Fruit fly (Drosophila melanogaster) whole organism, wandering third instar larva: ENCODE data around the gene CG16813.

Source experiments
- Abd-B ChIP-seq: fragments of >200 bp; optimal IDR thresholded peaks from 2 replicates; lab custom pipeline; 2017; ENCODE audit warnings: missing biosample characterization, missing genetic modification characterization
- CG32264 ChIP-seq: fragments of 200-800 bp; sonication (Bioruptor generic); optimal IDR thresholded peaks from 2 replicates; lab custom pipeline; 2016; ENCODE audit warnings: missing biosample characterization, missing genetic modification characterization
- CG9705 ChIP-seq: fragments of 200-800 bp; sonication (Bioruptor generic); optimal IDR thresholded peaks from 2 replicates; lab custom pipeline; 2018; ENCODE audit warnings: missing biosample characterization, mild to moderate bottlenecking, missing genetic modification characterization
- CrebA ChIP-seq: fragments of 200-800 bp; sonication (Bioruptor generic); optimal IDR thresholded peaks from 2 replicates; lab custom pipeline; 2016; ENCODE audit warnings: missing biosample characterization, mild to moderate bottlenecking, missing genetic modification characterization, borderline replicate concordance
- Dfd ChIP-seq: fragments of >200 bp; optimal IDR thresholded peaks from 2 replicates; lab custom pipeline; 2017; ENCODE audit warnings: missing biosample characterization, missing genetic modification characterization
- Dif ChIP-seq: fragments of 200-275, 200-300 bp; sonication (Bioruptor generic); optimal IDR thresholded peaks from 2 replicates; lab custom pipeline; 2018; ENCODE audit warnings: missing biosample characterization, missing genetic modification characterization; ENCODE audit not compliant: partially characterized antibody
- GATAd ChIP-seq: sonication (Bioruptor generic); optimal IDR thresholded peaks from 2 replicates; lab custom pipeline; 2016; ENCODE audit warnings: missing biosample characterization, missing genetic modification characterization
- HLH106 ChIP-seq: fragments of 200-800 bp; optimal IDR thresholded peaks from 3 replicates; lab custom pipeline; 2019; ENCODE audit warnings: missing biosample characterization, mild to moderate bottlenecking, missing genetic modification characterization, moderate library complexity
- Hnf4 ChIP-seq: fragments of 200-800 bp; sonication (Bioruptor generic); optimal IDR thresholded peaks from 2 replicates; lab custom pipeline; 2016; ENCODE audit warnings: missing biosample characterization, mild to moderate bottlenecking, missing genetic modification characterization
- Hr83 ChIP-seq: fragments of 200-300 bp; sonication (Bioruptor generic); optimal IDR thresholded peaks from 2 replicates; lab custom pipeline; 2016; ENCODE audit warnings: missing biosample characterization, mild to moderate bottlenecking, missing genetic modification characterization, moderate library complexity; ENCODE audit not compliant: poor library complexity, severe bottlenecking
- Mio ChIP-seq: sonication (Bioruptor generic); optimal IDR thresholded peaks from 2 replicates; lab custom pipeline; 2016; ENCODE audit warnings: missing biosample characterization, missing genetic modification characterization
- Myc ChIP-seq: fragments of >200 bp; optimal IDR thresholded peaks from 2 replicates; lab custom pipeline; 2017
- N ChIP-seq: fragments of >200 bp; optimal IDR thresholded peaks from 2 replicates; lab custom pipeline; 2018; ENCODE audit warnings: missing biosample characterization, missing external identifiers, missing genetic modification characterization
- OdsH ChIP-seq: fragments of 200-800 bp; sonication (Bioruptor generic); optimal IDR thresholded peaks from 2 replicates; lab custom pipeline; 2016; ENCODE audit warnings: missing biosample characterization, mild to moderate bottlenecking, missing genetic modification characterization
- Rel ChIP-seq, 2 experiments: fragments of 200-800 bp; sonication (Bioruptor generic) in 1 of 2; optimal IDR thresholded peaks; 2 replicates in 1 of 2; 3 replicates in 1 of 2; lab custom pipeline; 2016 to 2019; ENCODE audit warnings: mild to moderate bottlenecking in 2 of 2, missing biosample characterization in 2 of 2, missing genetic modification characterization in 2 of 2, moderate library complexity in 1 of 2
- Sp1 ChIP-seq: fragments of 200-800 bp; sonication (Bioruptor generic); optimal IDR thresholded peaks from 3 replicates; lab custom pipeline; 2019; ENCODE audit warnings: missing biosample characterization, mild to moderate bottlenecking, missing genetic modification characterization, moderate library complexity
- Vsx2 ChIP-seq: fragments of 200-300, 225-300 bp; sonication (Bioruptor generic); optimal IDR thresholded peaks from 2 replicates; lab custom pipeline; 2018; ENCODE audit warnings: missing biosample characterization, missing genetic modification characterization; ENCODE audit not compliant: partially characterized antibody
- br ChIP-seq: fragments of 200-800 bp; sonication (Bioruptor generic); optimal IDR thresholded peaks from 2 replicates; lab custom pipeline; 2016; ENCODE audit warnings: missing biosample characterization, missing genetic modification characterization
- brk ChIP-seq: fragments of 200-800 bp; sonication (Bioruptor generic); optimal IDR thresholded peaks from 2 replicates; lab custom pipeline; 2016; ENCODE audit warnings: missing biosample characterization, mild to moderate bottlenecking, missing genetic modification characterization
- dmrt93B ChIP-seq: fragments of 200-800 bp; sonication (Bioruptor generic); optimal IDR thresholded peaks from 2 replicates; lab custom pipeline; 2018; ENCODE audit warnings: missing biosample characterization, mild to moderate bottlenecking, missing genetic modification characterization
- dsf ChIP-seq: sonication (Bioruptor generic); optimal IDR thresholded peaks from 2 replicates; lab custom pipeline; 2016; ENCODE audit warnings: missing biosample characterization, missing genetic modification characterization, borderline replicate concordance
- ey ChIP-seq: fragments of 200-800 bp; sonication (Bioruptor generic); optimal IDR thresholded peaks from 2 replicates; lab custom pipeline; 2016; ENCODE audit warnings: missing biosample characterization, missing genetic modification characterization
- foxo ChIP-seq, 2 experiments: fragments of 200-800 bp; sonication (Bioruptor generic); optimal IDR thresholded peaks; 2 replicates in 1 of 2; 3 replicates in 1 of 2; lab custom pipeline; 2016 to 2017; ENCODE audit warnings: missing biosample characterization in 2 of 2, missing genetic modification characterization in 2 of 2
- fru ChIP-seq: fragments of 200-800 bp; sonication (Bioruptor generic); optimal IDR thresholded peaks from 3 replicates; lab custom pipeline; 2016; ENCODE audit warnings: missing biosample characterization, mild to moderate bottlenecking, missing genetic modification characterization
- h ChIP-seq: fragments of 200-800 bp; sonication (Bioruptor generic); optimal IDR thresholded peaks from 3 replicates; lab custom pipeline; 2016; ENCODE audit warnings: missing biosample characterization, mild to moderate bottlenecking, missing genetic modification characterization
- jim ChIP-seq: fragments of 175-275, 200-325 bp; sonication (Bioruptor generic); optimal IDR thresholded peaks from 2 replicates; lab custom pipeline; 2016; ENCODE audit warnings: missing biosample characterization, mild to moderate bottlenecking, missing genetic modification characterization
- lola ChIP-seq: fragments of >200 bp; optimal IDR thresholded peaks from 2 replicates; lab custom pipeline; 2017; ENCODE audit warnings: missing biosample characterization, missing genetic modification characterization
- pan ChIP-seq: fragments of >200 bp; optimal IDR thresholded peaks from 2 replicates; lab custom pipeline; 2017
- psq ChIP-seq: fragments of 200-800 bp; sonication (Bioruptor generic); optimal IDR thresholded peaks from 3 replicates; lab custom pipeline; 2017; ENCODE audit warnings: missing biosample characterization, mild to moderate bottlenecking, missing genetic modification characterization, moderate library complexity
- rgr ChIP-seq: fragments of 200-800 bp; sonication (Bioruptor generic); optimal IDR thresholded peaks from 3 replicates; lab custom pipeline; 2016; ENCODE audit warnings: missing biosample characterization, mild to moderate bottlenecking, missing genetic modification characterization
- sage ChIP-seq: fragments of 200-800 bp; sonication (Bioruptor generic); optimal IDR thresholded peaks from 2 replicates; lab custom pipeline; 2016; ENCODE audit warnings: missing biosample characterization, mild to moderate bottlenecking, missing genetic modification characterization
- sv ChIP-seq: fragments of 200-800 bp; sonication (Bioruptor generic); optimal IDR thresholded peaks from 3 replicates; lab custom pipeline; 2016; ENCODE audit warnings: missing biosample characterization, missing genetic modification characterization
- woc ChIP-seq: sonication (Bioruptor generic); optimal IDR thresholded peaks from 2 replicates; lab custom pipeline; 2016; ENCODE audit warnings: missing biosample characterization, mild to moderate bottlenecking, missing genetic modification characterization

The CG16813 gene

dm6 chr2L:13219281-13220092 lies 7.8 kb upstream of the CG16813 start, which contains the start of the genes CG9426 and mRF1 (continued):
- no peak for TF ChIP-seq Rel (GFP tag; optimal IDR thresholded peaks at IDR 0.05; lab: Kevin White, UChicago)
- peak; percentile 1 for TF ChIP-seq Rel (tag; optimal IDR thresholded peaks at IDR 0.05; lab: Kevin White, UChicago)
- no peak for TF ChIP-seq Dfd (GFP tag; lab: Kevin White, UChicago)
- no peak for TF ChIP-seq dsf (GFP tag; lab: Kevin White, UChicago)
- no peak for TF ChIP-seq CG9705 (GFP tag; lab: Kevin White, UChicago)
- no peak for TF ChIP-seq Mio (GFP tag; lab: Kevin White, UChicago)
- TF ChIP-seq br, result peak; percentile 41

DNA sequence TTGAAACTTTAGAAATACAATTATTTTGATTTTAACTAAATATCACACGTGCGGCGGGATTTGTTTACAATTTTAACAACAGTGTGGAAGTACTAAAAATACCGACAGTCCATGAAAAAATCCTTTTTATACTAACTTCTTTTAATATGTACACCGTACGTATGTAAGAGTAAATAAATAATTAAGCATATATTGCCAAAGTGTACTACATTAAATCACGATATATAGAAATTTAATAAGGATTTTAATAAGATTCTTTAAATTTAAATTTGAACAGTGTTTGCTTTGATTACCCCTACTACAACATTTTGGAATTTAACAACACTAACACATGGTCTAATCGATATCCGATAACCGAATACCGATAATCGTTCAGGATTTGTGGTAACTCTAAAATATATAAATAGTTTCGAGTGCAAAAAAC lies 5.1 kb upstream of the CG16813 start, which contains the start of the genes Ski6 and CG16812:
Ski6 (minus strand) TSS at position 205 of the 424 bp plus-strand sequence.
CG16812 (plus strand) TSS at position 363 of the 424 bp plus-strand sequence.
- TF ChIP-seq foxo (GFP tag; optimal IDR thresholded peaks at IDR 0.05; lab: Kevin White, UChicago), result no peak
- no peak for TF ChIP-seq woc (GFP tag; lab: Kevin White, UChicago)
- TF ChIP-seq Sp1 (GFP tag; lab: Kevin White, UChicago), result no peak
- no peak for TF ChIP-seq GATAd (GFP tag; lab: Kevin White, UChicago)
- TF ChIP-seq sv (GFP tag; lab: Kevin White, UChicago), result peak; percentile 31
- peak; percentile 46 for TF ChIP-seq ey (GFP tag; lab: Kevin White, UChicago)
- TF ChIP-seq Hr83 (GFP tag; lab: Kevin White, UChicago), result peak; percentile 36
- peak; percentile 70 for TF ChIP-seq OdsH (GFP tag; lab: Kevin White, UChicago)
- no peak for TF ChIP-seq fru (GFP tag; lab: Kevin White, UChicago)
- no peak for TF ChIP-seq CG32264 (GFP tag; lab: Kevin White, UChicago)
- peak; percentile 40 for TF ChIP-seq CG9705 (GFP tag; lab: Kevin White, UChicago)
- peak; percentile 51 for TF ChIP-seq sage (GFP tag; lab: Kevin White, UChicago)
- peak; percentile 79 for TF ChIP-seq HLH106
- peak; percentile 73 for TF ChIP-seq h
- TF ChIP-seq Dif (GFP tag; lab: Kevin White, UChicago), result no peak
- TF ChIP-seq pan (lab: Kevin White, UChicago), result no peak
- TF ChIP-seq Abd-B (GFP tag; lab: Kevin White, UChicago), result no peak

DNA sequence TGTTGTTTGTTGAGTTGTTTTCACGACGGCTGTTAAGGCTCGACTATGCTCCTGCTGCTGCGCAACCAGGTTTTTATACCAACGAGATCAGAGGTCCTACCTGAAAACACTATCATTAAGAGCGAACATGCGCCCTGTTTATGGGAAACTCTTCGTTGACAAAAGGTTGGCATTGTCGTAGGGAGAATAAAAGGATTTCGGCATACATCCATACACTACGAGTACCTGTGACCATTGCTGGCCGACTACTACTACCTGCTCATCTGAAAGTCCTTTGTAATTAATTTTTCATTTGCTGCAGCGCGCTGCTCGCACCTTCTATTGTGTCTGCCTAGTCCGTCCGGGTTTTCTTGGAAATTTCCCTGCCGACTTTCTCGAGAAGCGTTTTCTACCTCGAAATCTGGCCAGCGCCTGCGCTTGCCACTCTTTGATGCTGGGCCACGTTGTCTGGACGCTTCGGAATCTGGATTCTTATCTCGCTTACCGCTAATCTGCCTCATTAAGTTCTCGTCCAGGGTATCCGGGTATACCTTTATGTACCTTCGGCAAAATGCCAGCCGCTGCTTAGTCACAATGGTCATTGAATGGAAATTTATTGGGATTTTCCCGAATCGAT lies 2.0 kb upstream of the CG16813 start, which contains the start of gene CG15480:
CG15480 (minus strand) TSS at position 51 of the 616 bp plus-strand sequence.
- no peak for TF ChIP-seq rgr (GFP tag; lab: Kevin White, UChicago)
- no peak for TF ChIP-seq HLH106
- no peak for TF ChIP-seq sage (GFP tag; lab: Kevin White, UChicago)
- TF ChIP-seq jim (GFP tag; lab: Kevin White, UChicago), result no peak
- TF ChIP-seq woc (GFP tag; lab: Kevin White, UChicago), result no peak
- TF ChIP-seq lola (GFP tag; lab: Kevin White, UChicago), result no peak
- TF ChIP-seq CrebA (GFP tag; lab: Kevin White, UChicago), result no peak
- no peak for TF ChIP-seq foxo (GFP tag; optimal IDR thresholded peaks at IDR 0.05; lab: Kevin White, UChicago)
- no peak for TF ChIP-seq Vsx2 (GFP tag; lab: Kevin White, UChicago)
- no peak for TF ChIP-seq sv (GFP tag; lab: Kevin White, UChicago)
- no peak for TF ChIP-seq psq (GFP tag; lab: Kevin White, UChicago)
- TF ChIP-seq Myc, result no peak
- no peak for TF ChIP-seq Mio (GFP tag; lab: Kevin White, UChicago)
- TF ChIP-seq fru (GFP tag; lab: Kevin White, UChicago), result no peak
- TF ChIP-seq h, result no peak
- TF ChIP-seq brk, result no peak
- TF ChIP-seq Hnf4, result no peak
- no peak for TF ChIP-seq dmrt93B (GFP tag; lab: Kevin White, UChicago)
- no peak for TF ChIP-seq N
